Fruit fly (Drosophila melanogaster): ENCODE measurements around the gene CG42818.

Gene CG42818

dm6 chr2L:16251598-16252131 is 9.9 kb downstream of the CG42818 start, which contains the start of gene CG46309 (continued):
- peak; percentile 51 for TF ChIP-seq HHEX (GFP tag; optimal IDR thresholded peaks at IDR 0.05)
- TF ChIP-seq H2.0 (GFP tag; IDR thresholded peaks at IDR 0.05) = no peak
- peak; percentile 58 for TF ChIP-seq CG30403 (GFP tag; optimal IDR thresholded peaks at IDR 0.05)
- TF ChIP-seq CoRest (tag; optimal IDR thresholded peaks at IDR 0.05) = peak; percentile 19
- no peak for TF ChIP-seq Nf-YC (tag; optimal IDR thresholded peaks at IDR 0.05)
- TF ChIP-seq esg (GFP tag; conservative IDR thresholded peaks at IDR 0.05) = no peak
- peak; percentile 74 for TF ChIP-seq CG2120 (GFP tag; optimal IDR thresholded peaks at IDR 0.05)
- no peak for TF ChIP-seq CG15601 (tag; optimal IDR thresholded peaks at IDR 0.05)
- TF ChIP-seq CG1024 (GFP tag; IDR thresholded peaks at IDR 0.05) = no peak
- no peak for TF ChIP-seq Nf-YB (GFP tag; optimal IDR thresholded peaks at IDR 0.05)
- peak; percentile 39 for TF ChIP-seq Sry-δ (GFP tag; optimal IDR thresholded peaks at IDR 0.05)
- peak; percentile 13 for TF ChIP-seq Camta (GFP tag; optimal IDR thresholded peaks at IDR 0.05)
- TF ChIP-seq CG11560 (tag; IDR thresholded peaks at IDR 0.05) = no peak
- peak; percentile 64 for TF ChIP-seq CG8924 (tag; optimal IDR thresholded peaks at IDR 0.05)
- TF ChIP-seq CG10274 (GFP tag; optimal IDR thresholded peaks at IDR 0.05) = no peak
- TF ChIP-seq usp (GFP tag; optimal IDR thresholded peaks at IDR 0.05) = no peak
- no peak; the same call in 2 of the 3 replicates for TF ChIP-seq dysf (GFP tag; IDR thresholded peaks at IDR 0.05)
- TF ChIP-seq Lhr (GFP tag; optimal IDR thresholded peaks at IDR 0.05) = no peak
- TF ChIP-seq Eip74EF (GFP tag; optimal IDR thresholded peaks at IDR 0.05) = no peak
- no peak for TF ChIP-seq slou (GFP tag; optimal IDR thresholded peaks at IDR 0.05)
- no peak; the same call in 1 of the 2 replicates for TF ChIP-seq CG42726 (GFP tag; IDR thresholded peaks at IDR 0.05; ENCODE audit: partially characterized antibody)
- TF ChIP-seq ab (GFP tag; optimal IDR thresholded peaks at IDR 0.05) = no peak
- peak; percentile 59; the same call in 2 of the 3 replicates for TF ChIP-seq CG11695 (GFP tag; IDR thresholded peaks at IDR 0.05)
- no peak for TF ChIP-seq CG14667 (GFP tag; IDR thresholded peaks at IDR 0.05)
- TF ChIP-seq CG8478 (optimal IDR thresholded peaks at IDR 0.05) = no peak
- TF ChIP-seq CG34376 (GFP tag; optimal IDR thresholded peaks at IDR 0.05) = peak; percentile 78
- no peak for TF ChIP-seq CG10209 (GFP tag; optimal IDR thresholded peaks at IDR 0.05)
- TF ChIP-seq cas (GFP tag; IDR thresholded peaks at IDR 0.05) = peak; percentile 36; the same call in 1 of the 2 replicates
- no peak for TF ChIP-seq cwo (GFP tag; optimal IDR thresholded peaks at IDR 0.05)
- no peak for TF ChIP-seq CG31224 (GFP tag; IDR thresholded peaks at IDR 0.05)
- TF ChIP-seq nerfin-2 (GFP tag; IDR thresholded peaks at IDR 0.05; ENCODE audit: partially characterized antibody) = peak; percentile 99
- no peak for TF ChIP-seq sens-2 (GFP tag; IDR thresholded peaks at IDR 0.05)
- TF ChIP-seq tx (GFP tag; optimal IDR thresholded peaks at IDR 0.05) = no peak
- TF ChIP-seq CG14860 (GFP tag; IDR thresholded peaks at IDR 0.05; ENCODE audit: partially characterized antibody) = peak; percentile 95
- TF ChIP-seq CG2712 (tag; optimal IDR thresholded peaks at IDR 0.05) = no peak
- TF ChIP-seq org-1 (GFP tag; optimal IDR thresholded peaks at IDR 0.05) = no peak
- TF ChIP-seq CG13624 (GFP tag; optimal IDR thresholded peaks at IDR 0.05) = peak; percentile 40
- TF ChIP-seq CG2678 (tag; optimal IDR thresholded peaks at IDR 0.05) = no peak
- TF ChIP-seq CG30431 (GFP tag; optimal IDR thresholded peaks at IDR 0.05) = no peak
- no peak for TF ChIP-seq Oaz (GFP tag; IDR thresholded peaks at IDR 0.05)
- peak in 1 of 2 experiments; percentile 42 for TF ChIP-seq chif (GFP tag; optimal IDR thresholded peaks at IDR 0.05)
- no peak for TF ChIP-seq otp (GFP tag; IDR thresholded peaks at IDR 0.05)
- TF ChIP-seq Rx (GFP tag; IDR thresholded peaks at IDR 0.05) = no peak
- TF ChIP-seq CG4617 (GFP tag; optimal IDR thresholded peaks at IDR 0.05; ENCODE audit: borderline replicate concordance) = no peak
- no peak for TF ChIP-seq HLHmδ (GFP tag; optimal IDR thresholded peaks at IDR 0.05)
- no peak for TF ChIP-seq CG17612 (GFP tag; IDR thresholded peaks at IDR 0.05)
- TF ChIP-seq ash1 (GFP tag; optimal IDR thresholded peaks at IDR 0.05) = no peak
- no peak for TF ChIP-seq CG17802 (tag; optimal IDR thresholded peaks at IDR 0.05)
- TF ChIP-seq PHDP (tag; optimal IDR thresholded peaks at IDR 0.05) = peak; percentile 58
- TF ChIP-seq en (GFP tag; optimal IDR thresholded peaks at IDR 0.05) = peak; percentile 11
- no peak for TF ChIP-seq Atf-2 (GFP tag; optimal IDR thresholded peaks at IDR 0.05)
